Fruit fly (Drosophila melanogaster) whole organism, pupa: Measurements from ENCODE around the gene CG15145.

Experiments
- CG10348 ChIP-seq: fragments of 200-800 bp; sonication (Bioruptor generic); IDR thresholded peaks from 2 replicates; pipeline ENCODE4 v1.3.6; 2022; ENCODE audit warnings: missing biosample characterization, missing genetic modification characterization
- CG12605 ChIP-seq: fragments of 200-800 bp; sonication (Bioruptor generic); IDR thresholded peaks from 2 replicates; pipeline ENCODE4 v1.3.6; 2022; ENCODE audit warnings: missing biosample characterization, missing genetic modification characterization
- CG13204 ChIP-seq: fragments of 200-800 bp; sonication (Bioruptor generic); optimal IDR thresholded peaks from 2 replicates; lab custom pipeline; 2018; ENCODE audit warnings: missing biosample characterization, mild to moderate bottlenecking, missing genetic modification characterization, moderate library complexity
- CG14655 ChIP-seq: fragments of 200-800 bp; sonication (Bioruptor generic); optimal IDR thresholded peaks from 3 replicates; lab custom pipeline; 2017; ENCODE audit warnings: mild to moderate bottlenecking, missing biosample characterization, missing genetic modification reagents, missing genetic modification characterization
- CG15710 ChIP-seq: fragments of 200-800 bp; sonication (Bioruptor generic); optimal IDR thresholded peaks from 2 replicates; lab custom pipeline; 2018; ENCODE audit warnings: missing biosample characterization, mild to moderate bottlenecking, missing genetic modification characterization, moderate library complexity
- CG17806 ChIP-seq: fragments of 200-800 bp; sonication (Bioruptor generic); optimal IDR thresholded peaks from 2 replicates; lab custom pipeline; 2018; ENCODE audit warnings: missing biosample characterization, mild to moderate bottlenecking, missing genetic modification characterization, moderate library complexity
- CG32121 ChIP-seq: fragments of 200-800 bp; sonication (Bioruptor generic); IDR thresholded peaks from 2 replicates; pipeline ENCODE4 v1.3.6; 2022; ENCODE audit warnings: missing biosample characterization, missing genetic modification characterization
- CG34367 ChIP-seq: fragments of 200-800 bp; sonication (Bioruptor generic); optimal IDR thresholded peaks from 2 replicates; lab custom pipeline; 2018; ENCODE audit warnings: missing biosample characterization, mild to moderate bottlenecking, missing genetic modification characterization
- CG8159 ChIP-seq: fragments of 200-800 bp; sonication (Bioruptor generic); optimal IDR thresholded peaks from 3 replicates; lab custom pipeline; 2018; ENCODE audit warnings: missing biosample characterization, mild to moderate bottlenecking, missing genetic modification characterization, moderate library complexity
- CG8301 ChIP-seq: fragments of 200-800 bp; sonication (Bioruptor generic); optimal IDR thresholded peaks from 2 replicates; lab custom pipeline; 2018; ENCODE audit warnings: missing biosample characterization, mild to moderate bottlenecking, missing genetic modification characterization
- CG9948 ChIP-seq: fragments of 200-800 bp; sonication (Bioruptor generic); optimal IDR thresholded peaks from 2 replicates; lab custom pipeline; 2018; ENCODE audit warnings: missing biosample characterization, mild to moderate bottlenecking, missing genetic modification characterization, moderate library complexity
- D1 ChIP-seq: fragments of 200-800 bp; sonication (Bioruptor generic); optimal IDR thresholded peaks from 2 replicates; lab custom pipeline; 2018; ENCODE audit warnings: missing biosample characterization, mild to moderate bottlenecking, missing genetic modification characterization, moderate library complexity
- EcR ChIP-seq: fragments of 200-800 bp; sonication (Bioruptor generic); optimal IDR thresholded peaks from 3 replicates; lab custom pipeline; 2019; ENCODE audit warnings: missing biosample characterization, missing genetic modification characterization, mild to moderate bottlenecking, moderate library complexity, missing genetic modification reagents
- Ets98B ChIP-seq: fragments of 200-800 bp; sonication (Bioruptor generic); IDR thresholded peaks from 2 replicates; pipeline ENCODE4 v1.3.6; 2022; ENCODE audit warnings: missing biosample characterization, missing genetic modification characterization
- Pif1A ChIP-seq: fragments of 200-800 bp; sonication (Bioruptor generic); optimal IDR thresholded peaks from 3 replicates; lab custom pipeline; 2016; ENCODE audit warnings: missing biosample characterization, missing genetic modification characterization
- Pif1B ChIP-seq: fragments of 200-800 bp; sonication (Bioruptor generic); optimal IDR thresholded peaks from 3 replicates; lab custom pipeline; 2016; ENCODE audit warnings: missing biosample characterization, missing genetic modification characterization
- Snoo ChIP-seq: fragments of 200-800 bp; sonication (Bioruptor generic); optimal IDR thresholded peaks from 3 replicates; lab custom pipeline; 2017; ENCODE audit warnings: missing biosample characterization, mild to moderate bottlenecking, missing genetic modification characterization, inconsistent platforms
- fd96Ca ChIP-seq: fragments of 200-800 bp; sonication (Bioruptor generic); IDR thresholded peaks from 3 replicates; pipeline ENCODE4 v1.3.6; 2022; ENCODE audit warnings: missing biosample characterization, missing genetic modification characterization
- gl ChIP-seq: fragments of 200-800 bp; sonication (Bioruptor generic); optimal IDR thresholded peaks from 2 replicates; lab custom pipeline; 2018; ENCODE audit warnings: missing biosample characterization, mild to moderate bottlenecking, missing genetic modification characterization
- rn ChIP-seq: fragments of 200-800 bp; sonication (Bioruptor generic); IDR thresholded peaks from 2 replicates; pipeline ENCODE4 v1.3.6; 2022; ENCODE audit warnings: missing biosample characterization, missing genetic modification characterization

The CG15145 gene

dm6 chr2L:17561914-17562313 is 29.9 kb upstream of the CG15145 start:
- TF ChIP-seq EcR (GFP tag; lab: Kevin White, UChicago), result no peak
- no peak for TF ChIP-seq CG13204
- no peak for TF ChIP-seq CG12605
- TF ChIP-seq CG8301 (tag; lab: Kevin White, UChicago), result no peak
- TF ChIP-seq CG9948, result no peak
- TF ChIP-seq Pif1A (GFP tag; lab: Kevin White, UChicago), result no peak
- TF ChIP-seq gl (tag; lab: Kevin White, UChicago), result no peak
- no peak for TF ChIP-seq Pif1B (GFP tag; lab: Kevin White, UChicago)
- no peak for TF ChIP-seq CG10348 (GFP tag; lab: Robert Waterston, UW)
- no peak for TF ChIP-seq fd96Ca (GFP tag; lab: Robert Waterston, UW)
- no peak for TF ChIP-seq CG17806 (tag; lab: Kevin White, UChicago)
- no peak for TF ChIP-seq CG14655
- no peak for TF ChIP-seq D1 (tag; lab: Kevin White, UChicago)
- TF ChIP-seq Snoo, result no peak
- TF ChIP-seq CG8159 (tag; lab: Kevin White, UChicago), result no peak
- TF ChIP-seq CG32121 (GFP tag; lab: Robert Waterston, UW), result no peak
- TF ChIP-seq Ets98B (GFP tag; lab: Robert Waterston, UW), result no peak
- no peak for TF ChIP-seq CG34367 (tag; lab: Kevin White, UChicago)
- TF ChIP-seq, all 21 proteins: peak for 0

- no peak for TF ChIP-seq Pif1B (GFP tag; lab: Kevin White, UChicago)
- TF ChIP-seq CG15710, result no peak
- TF ChIP-seq CG10348 (GFP tag; lab: Robert Waterston, UW), result no peak
- no peak for TF ChIP-seq CG8159 (tag; lab: Kevin White, UChicago)
- TF ChIP-seq CG34367 (tag; lab: Kevin White, UChicago), result no peak
- TF ChIP-seq D1 (tag; lab: Kevin White, UChicago), result no peak
- no peak for TF ChIP-seq Ets98B (GFP tag; lab: Robert Waterston, UW)
- no peak for TF ChIP-seq CG17806 (tag; lab: Kevin White, UChicago)
- TF ChIP-seq fd96Ca (GFP tag; lab: Robert Waterston, UW), result no peak
- TF ChIP-seq rn (GFP tag; lab: Robert Waterston, UW), result no peak
Measured at dm6 chr2L:17560125-17561019, 28.3 kb upstream of the CG15145 start.

dm6 chr2L:17559275-17559674 is 27.2 kb upstream of the CG15145 start:
- no peak for TF ChIP-seq Pif1B (GFP tag; lab: Kevin White, UChicago)
- TF ChIP-seq fd96Ca (GFP tag; lab: Robert Waterston, UW), result no peak
- no peak for TF ChIP-seq CG10348 (GFP tag; lab: Robert Waterston, UW)
- TF ChIP-seq Pif1A (GFP tag; lab: Kevin White, UChicago), result no peak
- TF ChIP-seq CG17806 (tag; lab: Kevin White, UChicago), result no peak
- no peak for TF ChIP-seq CG12605
- TF ChIP-seq, all 21 proteins: peak for 0

- TF ChIP-seq CG15710, result peak; percentile 56
- peak; percentile 3 for TF ChIP-seq CG8301 (tag; lab: Kevin White, UChicago)
- peak; percentile 27 for TF ChIP-seq CG14655
- TF ChIP-seq Ets98B (GFP tag; lab: Robert Waterston, UW), result no peak
- peak; percentile 63 for TF ChIP-seq CG8159 (tag; lab: Kevin White, UChicago)
Measured at dm6 chr2L:17558111-17558773, 26.2 kb upstream of the CG15145 start.

dm6 chr2L:17555665-17556064 is 23.6 kb upstream of the CG15145 start, which contains the start of gene CG7094:
Gene CG7094, minus strand, starts transcription at chr2L:17555765.
- TF ChIP-seq D1 (tag; lab: Kevin White, UChicago) (no peak), CG13204 (no peak), Pif1B (GFP tag; lab: Kevin White, UChicago) (no peak), CG8301 (tag; lab: Kevin White, UChicago) (no peak), Snoo (no peak), CG34367 (tag; lab: Kevin White, UChicago) (no peak)

dm6 chr2L:17542661-17543278 is 10.7 kb upstream of the CG15145 start:
- TF ChIP-seq fd96Ca (GFP tag; lab: Robert Waterston, UW), result no peak
- TF ChIP-seq D1 (tag; lab: Kevin White, UChicago), result no peak
- no peak for TF ChIP-seq Pif1B (GFP tag; lab: Kevin White, UChicago)
- TF ChIP-seq CG9948, result no peak
- no peak for TF ChIP-seq CG14655
- TF ChIP-seq CG8159 (tag; lab: Kevin White, UChicago), result no peak
- TF ChIP-seq CG8301 (tag; lab: Kevin White, UChicago), result no peak
- TF ChIP-seq CG13204, result no peak
- no peak for TF ChIP-seq CG15710
- no peak for TF ChIP-seq gl (tag; lab: Kevin White, UChicago)
- TF ChIP-seq CG17806 (tag; lab: Kevin White, UChicago), result no peak
- no peak for TF ChIP-seq CG12605
